Fruit fly (Drosophila melanogaster) whole organism, embryonic: Measurements from ENCODE around the gene Kah.
A peak's percentile ranks its signal among the peaks of the same experiment; 100 is the strongest.

Source experiments
- Aef1 ChIP-seq: fragments of 200-800 bp; sonication (Bioruptor generic); IDR thresholded peaks from 3 replicates; pipeline ENCODE4 v1.3.6; 2022; ENCODE audit warnings: missing biosample characterization, missing genetic modification characterization
- Bdp1 ChIP-seq: fragments of 200-800 bp; sonication (Bioruptor generic); optimal IDR thresholded peaks from 3 replicates; lab custom pipeline; 2016; ENCODE audit warnings: missing biosample characterization, missing genetic modification characterization
- BtbVII ChIP-seq: fragments of 200-800 bp; sonication (Bioruptor generic); optimal IDR thresholded peaks from 3 replicates; lab custom pipeline; 2017; ENCODE audit warnings: missing biosample characterization, mild to moderate bottlenecking, missing genetic modification characterization
- CG11695 ChIP-seq: fragments of 200-800 bp; sonication (Bioruptor generic); IDR thresholded peaks from 3 replicates; pipeline ENCODE4 v1.3.6; 2022; ENCODE audit warnings: missing biosample characterization, missing genetic modification characterization
- CG11696 ChIP-seq: fragments of 200-800 bp; sonication (Bioruptor generic); IDR thresholded peaks from 2 replicates; pipeline ENCODE4 v1.3.6; 2022; ENCODE audit warnings: missing biosample characterization, missing genetic modification characterization
- CG12942 ChIP-seq: fragments of 200-800 bp; sonication (Bioruptor generic); optimal IDR thresholded peaks from 3 replicates; lab custom pipeline; 2016; ENCODE audit warnings: missing biosample characterization, missing genetic modification characterization
- CG14860 ChIP-seq: fragments of 200-800 bp; sonication (Bioruptor generic); IDR thresholded peaks from 3 replicates; pipeline ENCODE4 v1.3.6; 2022; ENCODE audit warnings: missing biosample characterization, missing genetic modification characterization; ENCODE audit not compliant: partially characterized antibody
- CG15011 ChIP-seq: fragments of 200-800 bp; sonication (Bioruptor generic); optimal IDR thresholded peaks from 3 replicates; lab custom pipeline; 2018; ENCODE audit warnings: missing biosample characterization, mild to moderate bottlenecking, missing genetic modification characterization
- CG15073 ChIP-seq: fragments of 200-800 bp; sonication (Bioruptor generic); optimal IDR thresholded peaks from 2 replicates; lab custom pipeline; 2016; ENCODE audit warnings: missing biosample characterization, missing genetic modification characterization
- CG1602 ChIP-seq: fragments of 200-800 bp; sonication (Bioruptor generic); optimal IDR thresholded peaks from 3 replicates; lab custom pipeline; 2016; ENCODE audit warnings: missing biosample characterization, missing genetic modification characterization
- CG1832 ChIP-seq: fragments of 200-800 bp; sonication (Bioruptor generic); optimal IDR thresholded peaks from 2 replicates; lab custom pipeline; 2017; ENCODE audit warnings: missing biosample characterization, mild to moderate bottlenecking, missing genetic modification characterization, inconsistent platforms
- CG2120 ChIP-seq: fragments of 200-800 bp; sonication (Bioruptor generic); optimal IDR thresholded peaks from 3 replicates; lab custom pipeline; 2016; ENCODE audit warnings: missing biosample characterization, missing genetic modification characterization
- CG3847 ChIP-seq: fragments of 200-800 bp; sonication (Bioruptor generic); IDR thresholded peaks from 2 replicates; pipeline ENCODE4 v1.3.6; 2022; ENCODE audit warnings: missing biosample characterization, missing genetic modification characterization
- CG7271 ChIP-seq: fragments of 200-800 bp; sonication (Bioruptor generic); optimal IDR thresholded peaks from 2 replicates; lab custom pipeline; 2018; ENCODE audit warnings: missing biosample characterization, mild to moderate bottlenecking, missing genetic modification characterization, moderate library complexity
- CG8281 ChIP-seq: fragments of 200-800 bp; sonication (Bioruptor generic); optimal IDR thresholded peaks from 2 replicates; lab custom pipeline; 2018; ENCODE audit warnings: missing biosample characterization, mild to moderate bottlenecking, missing genetic modification characterization, moderate library complexity
- Camta ChIP-seq: fragments of 200-800 bp; sonication (Bioruptor generic); optimal IDR thresholded peaks from 2 replicates; lab custom pipeline; 2016; ENCODE audit warnings: missing biosample characterization, missing genetic modification characterization
- D ChIP-seq, 2 experiments: fragments of 200-800 bp in 1 of 2; fragments of >200 bp in 1 of 2; sonication (Bioruptor generic) in 1 of 2; optimal IDR thresholded peaks; 2 replicates in 1 of 2; 3 replicates in 1 of 2; lab custom pipeline; 2017; ENCODE audit warnings: mild to moderate bottlenecking in 1 of 2, missing biosample characterization in 1 of 2, missing genetic modification characterization in 1 of 2, missing genetic modification reagents in 1 of 2
- Doc3 ChIP-seq: fragments of 200-800 bp; sonication (Bioruptor generic); IDR thresholded peaks from 3 replicates; pipeline ENCODE4 v1.3.6; 2022; ENCODE audit warnings: missing biosample characterization, missing genetic modification characterization; ENCODE audit not compliant: partially characterized antibody
- Elba2 ChIP-seq: fragments of 200-800 bp; sonication (Bioruptor generic); optimal IDR thresholded peaks from 3 replicates; lab custom pipeline; 2016; ENCODE audit warnings: missing biosample characterization, missing genetic modification characterization
- Ets97D ChIP-seq: fragments of 200-800 bp; sonication (Bioruptor generic); optimal IDR thresholded peaks from 3 replicates; lab custom pipeline; 2016; ENCODE audit warnings: missing biosample characterization, missing genetic modification characterization
- Fer1 ChIP-seq: fragments of 200-800 bp; sonication (Bioruptor generic); optimal IDR thresholded peaks from 2 replicates; lab custom pipeline; 2017; ENCODE audit warnings: missing biosample characterization, mild to moderate bottlenecking, missing genetic modification characterization
- Fer2 ChIP-seq: fragments of 200-800 bp; sonication (Bioruptor generic); optimal IDR thresholded peaks from 2 replicates; lab custom pipeline; 2018; ENCODE audit warnings: missing biosample characterization, mild to moderate bottlenecking, missing genetic modification characterization, moderate library complexity
- H15 ChIP-seq: fragments of 200-800 bp; sonication (Bioruptor generic); IDR thresholded peaks from 3 replicates; pipeline ENCODE4 v1.3.6; 2022; ENCODE audit warnings: missing biosample characterization, missing genetic modification characterization
- H2.0 ChIP-seq: fragments of 200-800 bp; sonication (Bioruptor generic); IDR thresholded peaks from 2 replicates; pipeline ENCODE4 v1.3.6; 2022; ENCODE audit warnings: missing biosample characterization, missing genetic modification characterization
- HLH3B ChIP-seq: fragments of 200-800 bp; sonication (Bioruptor generic); IDR thresholded peaks from 2 replicates; pipeline ENCODE4 v1.3.6; 2022; ENCODE audit warnings: missing biosample characterization, missing genetic modification characterization
- Hey ChIP-seq: fragments of 200-800 bp; sonication (Bioruptor generic); optimal IDR thresholded peaks from 3 replicates; lab custom pipeline; 2018; ENCODE audit warnings: missing biosample characterization, mild to moderate bottlenecking, missing genetic modification characterization
- HmgD ChIP-seq: fragments of 200-800 bp; sonication (Bioruptor generic); optimal IDR thresholded peaks from 3 replicates; lab custom pipeline; 2016; ENCODE audit warnings: missing biosample characterization, missing genetic modification characterization
- Med ChIP-seq: fragments of 200-800 bp; sonication (Bioruptor generic); peaks from one replicate; lab custom pipeline; 2016; ENCODE audit warnings: missing biosample characterization, missing genetic modification characterization, mild to moderate bottlenecking, inconsistent platforms, moderate library complexity
- Spps ChIP-seq: fragments of 200-800 bp; sonication (Bioruptor generic); optimal IDR thresholded peaks from 2 replicates; lab custom pipeline; 2018; ENCODE audit warnings: missing biosample characterization, mild to moderate bottlenecking, missing genetic modification characterization
- Sry-δ ChIP-seq: fragments of 200-800 bp; sonication (Bioruptor generic); optimal IDR thresholded peaks from 2 replicates; lab custom pipeline; 2016; ENCODE audit warnings: missing biosample characterization, missing genetic modification characterization
- Tbp ChIP-seq: fragments of >200 bp; optimal IDR thresholded peaks from 2 replicates; lab custom pipeline; 2018; ENCODE audit warnings: missing biosample characterization, missing genetic modification characterization
- YL-1 ChIP-seq: fragments of 200-800 bp; sonication (Bioruptor generic); optimal IDR thresholded peaks from 3 replicates; lab custom pipeline; 2017; ENCODE audit warnings: missing biosample characterization, mild to moderate bottlenecking, missing genetic modification characterization
- bowl ChIP-seq: fragments of 200-800 bp; sonication (Bioruptor generic); IDR thresholded peaks from 2 replicates; pipeline ENCODE4 v1.3.6; 2022; ENCODE audit warnings: missing biosample characterization, missing genetic modification characterization
- crol ChIP-seq: fragments of 200-800 bp; sonication (Bioruptor generic); IDR thresholded peaks from 2 replicates; pipeline ENCODE4 v1.3.6; 2022; ENCODE audit warnings: missing biosample characterization, missing genetic modification characterization
- dmrt11E ChIP-seq: fragments of 200-800 bp; sonication (Bioruptor generic); optimal IDR thresholded peaks from 3 replicates; lab custom pipeline; 2018; ENCODE audit warnings: missing biosample characterization, mild to moderate bottlenecking, missing genetic modification characterization, moderate library complexity
- emc ChIP-seq: fragments of 200-800 bp; sonication (Bioruptor generic); optimal IDR thresholded peaks from 2 replicates; lab custom pipeline; 2016; ENCODE audit warnings: missing biosample characterization, missing genetic modification characterization
- insv ChIP-seq, 2 experiments: fragments of 200-800 bp; sonication (Bioruptor generic); optimal IDR thresholded peaks; 3 replicates each; lab custom pipeline; 2016 to 2018; ENCODE audit warnings: missing biosample characterization in 2 of 2, missing genetic modification characterization in 2 of 2
- jigr1 ChIP-seq: fragments of 200-800 bp; sonication (Bioruptor generic); IDR thresholded peaks from 3 replicates; pipeline ENCODE4 v1.3.6; 2022; ENCODE audit warnings: missing biosample characterization, missing genetic modification characterization
- lmd ChIP-seq: fragments of 200-800 bp; sonication (Bioruptor generic); IDR thresholded peaks from 2 replicates; pipeline ENCODE4 v1.3.6; 2022; ENCODE audit warnings: missing biosample characterization, missing genetic modification characterization
- maf-S ChIP-seq: fragments of 200-800 bp; sonication (Bioruptor generic); optimal IDR thresholded peaks from 2 replicates; lab custom pipeline; 2016; ENCODE audit warnings: missing biosample characterization, missing genetic modification characterization
- nerfin-2 ChIP-seq: fragments of 200-800 bp; sonication (Bioruptor generic); IDR thresholded peaks from 2 replicates; pipeline ENCODE4 v1.3.6; 2022; ENCODE audit warnings: missing biosample characterization, missing genetic modification characterization; ENCODE audit not compliant: partially characterized antibody
- pb ChIP-seq: fragments of 200-800 bp; sonication (Bioruptor generic); optimal IDR thresholded peaks from 3 replicates; lab custom pipeline; 2016; ENCODE audit warnings: missing biosample characterization, missing genetic modification characterization
- sc ChIP-seq, 3 experiments: fragments of >200 bp in 2 of 3; fragments of 200-800 bp in 1 of 3; sonication (Bioruptor generic) in 1 of 3; optimal IDR thresholded peaks; 2 replicates in 2 of 3; 3 replicates in 1 of 3; lab custom pipeline; 2017; ENCODE audit warnings: mild to moderate bottlenecking in 1 of 3, missing biosample characterization in 1 of 3, missing genetic modification characterization in 1 of 3, missing genetic modification reagents in 1 of 3
- scrt ChIP-seq: fragments of 200-800 bp; sonication (Bioruptor generic); optimal IDR thresholded peaks from 2 replicates; lab custom pipeline; 2018; ENCODE audit warnings: missing biosample characterization, mild to moderate bottlenecking, missing genetic modification characterization, moderate library complexity
- seq ChIP-seq: fragments of 200-800 bp; sonication (Bioruptor generic); IDR thresholded peaks from 2 replicates; pipeline ENCODE4 v1.3.6; 2022; ENCODE audit warnings: missing biosample characterization, missing genetic modification characterization
- sisA ChIP-seq: fragments of 200-800 bp; sonication (Bioruptor generic); IDR thresholded peaks from 2 replicates; pipeline ENCODE4 v1.3.6; 2022; ENCODE audit warnings: missing biosample characterization, missing genetic modification characterization
- sr ChIP-seq: fragments of 200-800 bp; sonication (Bioruptor generic); IDR thresholded peaks from 3 replicates; pipeline ENCODE4 v1.3.6; 2022; ENCODE audit warnings: missing biosample characterization, missing genetic modification characterization
- tgo ChIP-seq: fragments of 200-800 bp; sonication (Bioruptor generic); IDR thresholded peaks from 3 replicates; pipeline ENCODE4 v1.3.6; 2022; ENCODE audit warnings: missing biosample characterization, missing genetic modification characterization
- tio ChIP-seq: fragments of 200-800 bp; sonication (Bioruptor generic); optimal IDR thresholded peaks from 2 replicates; lab custom pipeline; 2017; ENCODE audit warnings: missing biosample characterization, missing genetic modification characterization, inconsistent platforms
- vvl ChIP-seq: fragments of 200-800 bp; sonication (Bioruptor generic); IDR thresholded peaks from 2 replicates; pipeline ENCODE4 v1.3.6; 2022; ENCODE audit warnings: missing biosample characterization, missing genetic modification characterization
- zen ChIP-seq: fragments of 200-800 bp; sonication (Bioruptor generic); optimal IDR thresholded peaks from 3 replicates; lab custom pipeline; 2018; ENCODE audit warnings: missing biosample characterization, mild to moderate bottlenecking, missing genetic modification characterization, moderate library complexity
- zfh2 ChIP-seq: fragments of 200-800 bp; sonication (Bioruptor generic); optimal IDR thresholded peaks from 2 replicates; lab custom pipeline; 2016; ENCODE audit warnings: missing biosample characterization, missing genetic modification characterization

Gene Kah

dm6 chr3L:591370-591769, 2.3 kb upstream of the Kah start (continued):
- TF ChIP-seq zen (tag; lab: Kevin White, UChicago): no peak
- no peak for TF ChIP-seq scrt (GFP tag; lab: Kevin White, UChicago)
- TF ChIP-seq dmrt11E (tag; lab: Kevin White, UChicago): peak; percentile 56
- no peak for TF ChIP-seq sc (optimal IDR thresholded peaks at IDR 0.05; lab: Kevin White, UChicago)
- TF ChIP-seq sc (GFP tag; optimal IDR thresholded peaks at IDR 0.05; lab: Kevin White, UChicago): no peak
- no peak for TF ChIP-seq CG2120 (GFP tag; lab: Kevin White, UChicago)
- no peak for TF ChIP-seq Hey
- no peak for TF ChIP-seq CG15073 (GFP tag; lab: Kevin White, UChicago)
- no peak for TF ChIP-seq vvl
- TF ChIP-seq jigr1 (GFP tag; lab: Robert Waterston, UW): no peak
- peak; percentile 42 for TF ChIP-seq Med (GFP tag; lab: Kevin White, UChicago)
- no peak for TF ChIP-seq Fer1 (GFP tag; lab: Kevin White, UChicago)
- TF ChIP-seq nerfin-2 (GFP tag; lab: Robert Waterston, UW): no peak
- no peak for TF ChIP-seq CG14860 (GFP tag; lab: Robert Waterston, UW)
- TF ChIP-seq sisA (GFP tag; lab: Robert Waterston, UW): no peak
- no peak for TF ChIP-seq CG8281 (tag; lab: Kevin White, UChicago)
- TF ChIP-seq CG11696 (GFP tag; lab: Robert Waterston, UW): no peak
- TF ChIP-seq pb: no peak
- TF ChIP-seq Aef1 (GFP tag; lab: Robert Waterston, UW): no peak
- TF ChIP-seq Ets97D (GFP tag; lab: Kevin White, UChicago): no peak
- TF ChIP-seq YL-1 (GFP tag; lab: Kevin White, UChicago): no peak
- TF ChIP-seq D (optimal IDR thresholded peaks at IDR 0.05; lab: Kevin White, UChicago): no peak
- peak; percentile 34 for TF ChIP-seq D (GFP tag; optimal IDR thresholded peaks at IDR 0.05; lab: Kevin White, UChicago)
- TF ChIP-seq tgo (GFP tag; lab: Robert Waterston, UW): no peak
- no peak for TF ChIP-seq maf-S (GFP tag; lab: Kevin White, UChicago)
- no peak for TF ChIP-seq Spps (tag; lab: Kevin White, UChicago)
- TF ChIP-seq bowl (GFP tag; lab: Robert Waterston, UW): no peak
- no peak for TF ChIP-seq tio (GFP tag; lab: Kevin White, UChicago)
- TF ChIP-seq crol: no peak
- no peak for TF ChIP-seq seq (GFP tag; lab: Robert Waterston, UW)
- TF ChIP-seq CG3847 (GFP tag; lab: Robert Waterston, UW): no peak
- no peak for TF ChIP-seq HmgD
- TF ChIP-seq HLH3B: no peak
- no peak for TF ChIP-seq Elba2
- no peak for TF ChIP-seq Fer2 (tag; lab: Kevin White, UChicago)
- no peak for TF ChIP-seq zfh2
- TF ChIP-seq Sry-δ (GFP tag; lab: Kevin White, UChicago): no peak
- TF ChIP-seq H2.0 (GFP tag; lab: Robert Waterston, UW): no peak
- no peak for TF ChIP-seq Bdp1
- no peak for TF ChIP-seq Camta (GFP tag; lab: Kevin White, UChicago)
- TF ChIP-seq CG15011 (GFP tag; lab: Kevin White, UChicago): no peak
- 0 out of 2 replicates have a peak, but pooled peaks have one; percentile 6 for TF ChIP-seq lmd (GFP tag; lab: Robert Waterston, UW)
- TF ChIP-seq CG11695 (GFP tag; lab: Robert Waterston, UW): no peak
- TF ChIP-seq H15 (GFP tag; lab: Robert Waterston, UW): no peak
- no peak for TF ChIP-seq sr
- TF ChIP-seq CG1832 (GFP tag; lab: Kevin White, UChicago): no peak
- TF ChIP-seq Tbp (GFP tag; lab: Kevin White, UChicago): no peak
- no peak for TF ChIP-seq emc (GFP tag; lab: Kevin White, UChicago)
- TF ChIP-seq CG12942 (GFP tag; lab: Kevin White, UChicago): no peak
- TF ChIP-seq CG1602 (GFP tag; lab: Kevin White, UChicago): no peak
- no peak for TF ChIP-seq Doc3 (GFP tag; lab: Robert Waterston, UW)
- TF ChIP-seq CG7271 (tag; lab: Kevin White, UChicago): no peak
- no peak for TF ChIP-seq insv (GFP tag; optimal IDR thresholded peaks at IDR 0.05; lab: Kevin White, UChicago)
- TF ChIP-seq BtbVII: no peak
